Fruit fly (Drosophila melanogaster) whole organism, pupa: ENCODE measurements around the gene Mob3.

Experiments
- CG10348 ChIP-seq: fragments of 200-800 bp; sonication (Bioruptor generic); IDR thresholded peaks from 2 replicates; pipeline ENCODE4 v1.3.6; 2022; ENCODE audit warnings: missing biosample characterization, missing genetic modification characterization
- CG15710 ChIP-seq: fragments of 200-800 bp; sonication (Bioruptor generic); optimal IDR thresholded peaks from 2 replicates; lab custom pipeline; 2018; ENCODE audit warnings: missing biosample characterization, mild to moderate bottlenecking, missing genetic modification characterization, moderate library complexity
- CG32121 ChIP-seq: fragments of 200-800 bp; sonication (Bioruptor generic); IDR thresholded peaks from 2 replicates; pipeline ENCODE4 v1.3.6; 2022; ENCODE audit warnings: missing biosample characterization, missing genetic modification characterization
- CG34367 ChIP-seq: fragments of 200-800 bp; sonication (Bioruptor generic); optimal IDR thresholded peaks from 2 replicates; lab custom pipeline; 2018; ENCODE audit warnings: missing biosample characterization, mild to moderate bottlenecking, missing genetic modification characterization
- CG4496 ChIP-seq: fragments of 200-800 bp; sonication (Bioruptor generic); IDR thresholded peaks from 3 replicates; pipeline ENCODE4 v1.3.6; 2022; ENCODE audit warnings: missing biosample characterization, missing genetic modification characterization
- CG8159 ChIP-seq: fragments of 200-800 bp; sonication (Bioruptor generic); optimal IDR thresholded peaks from 3 replicates; lab custom pipeline; 2018; ENCODE audit warnings: missing biosample characterization, mild to moderate bottlenecking, missing genetic modification characterization, moderate library complexity
- CG8301 ChIP-seq: fragments of 200-800 bp; sonication (Bioruptor generic); optimal IDR thresholded peaks from 2 replicates; lab custom pipeline; 2018; ENCODE audit warnings: missing biosample characterization, mild to moderate bottlenecking, missing genetic modification characterization
- EcR ChIP-seq: fragments of 200-800 bp; sonication (Bioruptor generic); optimal IDR thresholded peaks from 3 replicates; lab custom pipeline; 2019; ENCODE audit warnings: missing biosample characterization, missing genetic modification characterization, mild to moderate bottlenecking, moderate library complexity, missing genetic modification reagents
- Ets98B ChIP-seq: fragments of 200-800 bp; sonication (Bioruptor generic); IDR thresholded peaks from 2 replicates; pipeline ENCODE4 v1.3.6; 2022; ENCODE audit warnings: missing biosample characterization, missing genetic modification characterization
- Pif1A ChIP-seq: fragments of 200-800 bp; sonication (Bioruptor generic); optimal IDR thresholded peaks from 3 replicates; lab custom pipeline; 2016; ENCODE audit warnings: missing biosample characterization, missing genetic modification characterization
- Snoo ChIP-seq: fragments of 200-800 bp; sonication (Bioruptor generic); optimal IDR thresholded peaks from 3 replicates; lab custom pipeline; 2017; ENCODE audit warnings: missing biosample characterization, mild to moderate bottlenecking, missing genetic modification characterization, inconsistent platforms
- fd96Ca ChIP-seq: fragments of 200-800 bp; sonication (Bioruptor generic); IDR thresholded peaks from 3 replicates; pipeline ENCODE4 v1.3.6; 2022; ENCODE audit warnings: missing biosample characterization, missing genetic modification characterization
- gl ChIP-seq: fragments of 200-800 bp; sonication (Bioruptor generic); optimal IDR thresholded peaks from 2 replicates; lab custom pipeline; 2018; ENCODE audit warnings: missing biosample characterization, mild to moderate bottlenecking, missing genetic modification characterization
- rn ChIP-seq: fragments of 200-800 bp; sonication (Bioruptor generic); IDR thresholded peaks from 2 replicates; pipeline ENCODE4 v1.3.6; 2022; ENCODE audit warnings: missing biosample characterization, missing genetic modification characterization

dm6 chr2L:10298306-10298705, 33.2 kb downstream of the Mob3 start:
- TF ChIP-seq rn (GFP tag; lab: Robert Waterston, UW) (no peak), fd96Ca (no peak), CG10348 (no peak), CG8301 (no peak), CG15710 (no peak), CG32121 (no peak), EcR (GFP tag; lab: Kevin White, UChicago) (no peak), CG4496 (GFP tag; lab: Robert Waterston, UW) (no peak), CG8159 (no peak), Snoo (tag; lab: Kevin White, UChicago) (no peak), Ets98B (GFP tag; lab: Robert Waterston, UW) (no peak), Pif1A (GFP tag; lab: Kevin White, UChicago) (no peak), CG34367 (tag; lab: Kevin White, UChicago) (no peak), gl (tag; lab: Kevin White, UChicago) (no peak)
